Fruit fly (Drosophila melanogaster) whole organism, embryonic: Measurements from ENCODE around the gene CG7298.

ENCODE experiments used
- ATbp ChIP-seq: fragments of 200-800 bp; sonication (Bioruptor generic); optimal IDR thresholded peaks from 2 replicates; lab custom pipeline; 2017; ENCODE audit warnings: missing biosample characterization, mild to moderate bottlenecking, missing genetic modification characterization, missing genetic modification reagents
- B-H2 ChIP-seq: fragments of 200-800 bp; sonication (Bioruptor generic); optimal IDR thresholded peaks from 2 replicates; lab custom pipeline; 2018; ENCODE audit warnings: missing biosample characterization, mild to moderate bottlenecking, missing genetic modification characterization
- C15 ChIP-seq: fragments of 200-800 bp; sonication (Bioruptor generic); IDR thresholded peaks from 3 replicates; pipeline ENCODE4 v1.3.6; 2022; ENCODE audit warnings: missing biosample characterization, missing genetic modification characterization
- CG10209 ChIP-seq: fragments of 200-800 bp; sonication (Bioruptor generic); optimal IDR thresholded peaks from 3 replicates; lab custom pipeline; 2017; ENCODE audit warnings: missing biosample characterization, mild to moderate bottlenecking, missing genetic modification characterization, missing genetic modification reagents
- CG10565 ChIP-seq: fragments of 200-800 bp; sonication (Bioruptor generic); optimal IDR thresholded peaks from 3 replicates; lab custom pipeline; 2016; ENCODE audit warnings: missing biosample characterization, mild to moderate bottlenecking, missing genetic modification characterization
- CG11456 ChIP-seq: fragments of 200-800 bp; sonication (Bioruptor generic); IDR thresholded peaks from 3 replicates; pipeline ENCODE4 v1.3.6; 2022; ENCODE audit warnings: missing biosample characterization, missing genetic modification characterization
- CG12299 ChIP-seq: fragments of 200-800 bp; sonication (Bioruptor generic); optimal IDR thresholded peaks from 2 replicates; lab custom pipeline; 2018; ENCODE audit warnings: missing biosample characterization, mild to moderate bottlenecking, missing genetic modification characterization
- CG12659 ChIP-seq: fragments of 200-800 bp; sonication (Bioruptor generic); optimal IDR thresholded peaks from 3 replicates; lab custom pipeline; 2017; ENCODE audit warnings: mild to moderate bottlenecking, missing biosample characterization, missing genetic modification reagents, missing genetic modification characterization
- CG14050 ChIP-seq: fragments of 200-800 bp; sonication (Bioruptor generic); IDR thresholded peaks from 3 replicates; pipeline ENCODE4 v1.3.6; 2022; ENCODE audit warnings: missing biosample characterization, missing genetic modification characterization
- CG15514 ChIP-seq: fragments of 200-800 bp; sonication (Bioruptor generic); optimal IDR thresholded peaks from 3 replicates; lab custom pipeline; 2017; ENCODE audit warnings: missing biosample characterization, missing genetic modification characterization, mild to moderate bottlenecking, moderate library complexity, missing genetic modification reagents
- CG16863 ChIP-seq: fragments of 200-800 bp; sonication (Bioruptor generic); optimal IDR thresholded peaks from 3 replicates; lab custom pipeline; 2016; ENCODE audit warnings: missing biosample characterization, missing genetic modification characterization
- CG1792 ChIP-seq: fragments of 200-800 bp; sonication (Bioruptor generic); optimal IDR thresholded peaks from 2 replicates; lab custom pipeline; 2016; ENCODE audit warnings: missing biosample characterization, missing genetic modification characterization
- CG1832 ChIP-seq: fragments of 200-800 bp; sonication (Bioruptor generic); optimal IDR thresholded peaks from 2 replicates; lab custom pipeline; 2017; ENCODE audit warnings: missing biosample characterization, mild to moderate bottlenecking, missing genetic modification characterization, inconsistent platforms
- CG18599 ChIP-seq: fragments of 200-800 bp; sonication (Bioruptor generic); optimal IDR thresholded peaks from 3 replicates; lab custom pipeline; 2017; ENCODE audit warnings: missing biosample characterization, missing genetic modification characterization, mild to moderate bottlenecking, moderate library complexity, missing genetic modification reagents
- CG2712 ChIP-seq: fragments of 200-800 bp; optimal IDR thresholded peaks from 3 replicates; lab custom pipeline; 2019; ENCODE audit warnings: missing biosample characterization, mild to moderate bottlenecking, missing genetic modification characterization, moderate library complexity
- CG3065 ChIP-seq: fragments of 200-800 bp; sonication (Bioruptor generic); optimal IDR thresholded peaks from 2 replicates; lab custom pipeline; 2016; ENCODE audit warnings: missing biosample characterization, missing genetic modification characterization
- CG33557 ChIP-seq: fragments of 200-800 bp; sonication (Bioruptor generic); optimal IDR thresholded peaks from 2 replicates; lab custom pipeline; 2019; ENCODE audit warnings: missing biosample characterization, mild to moderate bottlenecking, missing genetic modification characterization, moderate library complexity
- CG3407 ChIP-seq: fragments of 200-800 bp; sonication (Bioruptor generic); optimal IDR thresholded peaks from 2 replicates; lab custom pipeline; 2018; ENCODE audit warnings: missing biosample characterization, mild to moderate bottlenecking, missing genetic modification characterization
- CG4282 ChIP-seq: fragments of 200-800 bp; sonication (Bioruptor generic); optimal IDR thresholded peaks from 2 replicates; lab custom pipeline; 2016; ENCODE audit warnings: missing biosample characterization, missing genetic modification characterization
- CG4404 ChIP-seq: fragments of 200-800 bp; sonication (Bioruptor generic); IDR thresholded peaks from 2 replicates; pipeline ENCODE4 v1.3.6; 2022; ENCODE audit warnings: missing biosample characterization, missing genetic modification characterization
- CG7271 ChIP-seq: fragments of 200-800 bp; sonication (Bioruptor generic); optimal IDR thresholded peaks from 2 replicates; lab custom pipeline; 2018; ENCODE audit warnings: missing biosample characterization, mild to moderate bottlenecking, missing genetic modification characterization, moderate library complexity
- CkIIα-i1 ChIP-seq: fragments of 200-800 bp; sonication (Bioruptor generic); IDR thresholded peaks from 2 replicates; pipeline ENCODE4 v1.3.6; 2022; ENCODE audit warnings: missing biosample characterization, missing genetic modification characterization
- Dad ChIP-seq: fragments of 200-800 bp; sonication (Bioruptor generic); optimal IDR thresholded peaks from 3 replicates; lab custom pipeline; 2016; ENCODE audit warnings: missing biosample characterization, missing genetic modification characterization
- Dbx ChIP-seq: fragments of 200-800 bp; sonication (Bioruptor generic); IDR thresholded peaks from 3 replicates; pipeline ENCODE4 v1.3.6; 2022; ENCODE audit warnings: missing biosample characterization, missing genetic modification characterization
- Doc3 ChIP-seq: fragments of 200-800 bp; sonication (Bioruptor generic); IDR thresholded peaks from 3 replicates; pipeline ENCODE4 v1.3.6; 2022; ENCODE audit warnings: missing biosample characterization, missing genetic modification characterization; ENCODE audit not compliant: partially characterized antibody
- Fer2 ChIP-seq: fragments of 200-800 bp; sonication (Bioruptor generic); optimal IDR thresholded peaks from 2 replicates; lab custom pipeline; 2018; ENCODE audit warnings: missing biosample characterization, mild to moderate bottlenecking, missing genetic modification characterization, moderate library complexity
- Hr3 ChIP-seq: fragments of 200-800 bp; sonication (Bioruptor generic); optimal IDR thresholded peaks from 3 replicates; lab custom pipeline; 2016; ENCODE audit warnings: missing biosample characterization, missing genetic modification characterization
- Hr78 ChIP-seq, 2 experiments: fragments of 200-800 bp in 1 of 2; fragments of >200 bp in 1 of 2; sonication (Bioruptor generic) in 1 of 2; optimal IDR thresholded peaks; 2 replicates each; lab custom pipeline; 2017 to 2019; ENCODE audit warnings: missing biosample characterization in 2 of 2, missing genetic modification characterization in 2 of 2, mild to moderate bottlenecking in 1 of 2, moderate library complexity in 1 of 2
- MBD-R2 ChIP-seq: fragments of 200-800 bp; sonication (Bioruptor generic); IDR thresholded peaks from 2 replicates; pipeline ENCODE4 v1.3.6; 2022; ENCODE audit warnings: missing biosample characterization, missing genetic modification characterization
- Opbp ChIP-seq: fragments of 200-800 bp; sonication (Bioruptor generic); IDR thresholded peaks from 3 replicates; pipeline ENCODE4 v1.3.6; 2022; ENCODE audit warnings: missing biosample characterization, missing genetic modification characterization; ENCODE audit not compliant: partially characterized antibody
- Rfx ChIP-seq: fragments of 200-800 bp; sonication (Bioruptor generic); IDR thresholded peaks from 2 replicates; pipeline ENCODE4 v1.3.6; 2022; ENCODE audit warnings: missing biosample characterization, missing genetic modification characterization
- Rx ChIP-seq: fragments of 200-800 bp; sonication (Bioruptor generic); IDR thresholded peaks from 2 replicates; pipeline ENCODE4 v1.3.6; 2022; ENCODE audit warnings: missing biosample characterization, missing genetic modification characterization
- Sox100B ChIP-seq: fragments of 200-800 bp; sonication (Bioruptor generic); optimal IDR thresholded peaks from 3 replicates; lab custom pipeline; 2018; ENCODE audit warnings: missing biosample characterization, mild to moderate bottlenecking, missing genetic modification characterization
- bowl ChIP-seq: fragments of 200-800 bp; sonication (Bioruptor generic); IDR thresholded peaks from 2 replicates; pipeline ENCODE4 v1.3.6; 2022; ENCODE audit warnings: missing biosample characterization, missing genetic modification characterization
- bsh ChIP-seq, 2 experiments: fragments of 200-800 bp; sonication (Bioruptor generic); optimal IDR thresholded peaks; 2 replicates each; lab custom pipeline; 2017 to 2018; ENCODE audit warnings: mild to moderate bottlenecking in 2 of 2, missing biosample characterization in 2 of 2, missing genetic modification characterization in 2 of 2, moderate library complexity in 1 of 2
- crc ChIP-seq: fragments of 200-800 bp; sonication (Bioruptor generic); optimal IDR thresholded peaks from 2 replicates; lab custom pipeline; 2016; ENCODE audit warnings: missing biosample characterization, missing genetic modification characterization
- croc ChIP-seq: fragments of 200-800 bp; sonication (Bioruptor generic); conservative IDR thresholded peaks from 3 replicates; pipeline ENCODE4 v1.3.6; 2022; ENCODE audit warnings: missing biosample characterization, missing genetic modification characterization
- ewg ChIP-seq: fragments of 200-800 bp; sonication (Bioruptor generic); optimal IDR thresholded peaks from 3 replicates; lab custom pipeline; 2017; ENCODE audit warnings: mild to moderate bottlenecking, missing biosample characterization, missing genetic modification reagents, missing genetic modification characterization
- gcm ChIP-seq: fragments of 200-800 bp; sonication (Bioruptor generic); optimal IDR thresholded peaks from 2 replicates; lab custom pipeline; 2019; ENCODE audit warnings: missing biosample characterization, mild to moderate bottlenecking, missing genetic modification characterization, moderate library complexity
- gcm2 ChIP-seq: fragments of 200-800 bp; sonication (Bioruptor generic); optimal IDR thresholded peaks from 2 replicates; lab custom pipeline; 2016; ENCODE audit warnings: missing biosample characterization, missing genetic modification characterization
- inv ChIP-seq: fragments of 200-800 bp; sonication (Bioruptor generic); IDR thresholded peaks from 2 replicates; pipeline ENCODE4 v1.3.6; 2022; ENCODE audit warnings: missing biosample characterization, missing genetic modification characterization; ENCODE audit not compliant: partially characterized antibody
- kni ChIP-seq: fragments of 200-800 bp; sonication (Bioruptor generic); optimal IDR thresholded peaks from 3 replicates; lab custom pipeline; 2017; ENCODE audit warnings: mild to moderate bottlenecking, missing biosample characterization, missing genetic modification reagents, missing genetic modification characterization
- otp ChIP-seq: fragments of 200-800 bp; sonication (Bioruptor generic); IDR thresholded peaks from 3 replicates; pipeline ENCODE4, ENCODE4 v1.3.6; 2022; ENCODE audit warnings: missing biosample characterization, missing genetic modification characterization
- pan ChIP-seq, 4 experiments: fragments of >200 bp in 3 of 4; fragments of 200-800 bp in 1 of 4; sonication (Bioruptor generic) in 1 of 4; optimal IDR thresholded peaks in 3 of 4; IDR thresholded peaks in 1 of 4; 2 replicates each; pipeline versions ENCODE4 v1.3.6 to Lab custom; 2017 to 2022; ENCODE audit warnings: missing biosample characterization in 2 of 4, missing genetic modification characterization in 2 of 4, mixed read lengths in 1 of 4
- sim ChIP-seq: fragments of 200-800 bp; sonication (Bioruptor generic); IDR thresholded peaks from 2 replicates; pipeline ENCODE4 v1.3.6; 2022; ENCODE audit warnings: missing biosample characterization, missing genetic modification characterization
- sna ChIP-seq: fragments of 200-800 bp; sonication (Bioruptor generic); IDR thresholded peaks from 2 replicates; pipeline ENCODE4 v1.3.6; 2022; ENCODE audit warnings: missing biosample characterization, missing genetic modification characterization; ENCODE audit not compliant: partially characterized antibody
- tap ChIP-seq: fragments of 200-800 bp; optimal IDR thresholded peaks from 3 replicates; lab custom pipeline; 2019; ENCODE audit warnings: missing biosample characterization, mild to moderate bottlenecking, missing genetic modification characterization, moderate library complexity
- tup ChIP-seq: fragments of 200-800 bp; sonication (Bioruptor generic); optimal IDR thresholded peaks from 2 replicates; lab custom pipeline; 2016; ENCODE audit warnings: missing biosample characterization, mild to moderate bottlenecking, missing genetic modification characterization, moderate library complexity

Gene CG7298

dm6 chr3L:20183345-20184088 lies 20.0 kb downstream of the CG7298 start (continued):
- no peak for TF ChIP-seq CG7271 (tag; lab: Kevin White, UChicago)
- TF ChIP-seq CG4404: peak; percentile 29; the same call in 1 of the 2 replicates
- 0 out of 3 replicates have a peak, but pooled peaks have one; percentile 36 for TF ChIP-seq Dbx
- no peak for TF ChIP-seq inv (GFP tag; lab: Robert Waterston, UW)
- peak; percentile 68 for TF ChIP-seq CG18599 (GFP tag; lab: Kevin White, UChicago)
- TF ChIP-seq sim (GFP tag; lab: Robert Waterston, UW): no peak
- peak; percentile 46 for TF ChIP-seq Sox100B (GFP tag; lab: Kevin White, UChicago)
- no peak for TF ChIP-seq CG4282
- TF ChIP-seq Opbp (GFP tag; lab: Robert Waterston, UW): no peak
- TF ChIP-seq CG10209: peak; percentile 58
- no peak for TF ChIP-seq B-H2 (GFP tag; lab: Kevin White, UChicago)
- no peak for TF ChIP-seq gcm2 (GFP tag; lab: Kevin White, UChicago)
- TF ChIP-seq CG16863 (GFP tag; lab: Kevin White, UChicago): no peak
- peak; percentile 7 for TF ChIP-seq tap
- no peak for TF ChIP-seq CkIIα-i1 (GFP tag; lab: Robert Waterston, UW)
- no peak for TF ChIP-seq bowl (GFP tag; lab: Robert Waterston, UW)
- TF ChIP-seq Hr3: peak; percentile 52
- no peak for TF ChIP-seq CG10565 (GFP tag; lab: Kevin White, UChicago)
- TF ChIP-seq CG33557 (GFP tag; lab: Kevin White, UChicago): no peak
- TF ChIP-seq CG14050: no peak
- no peak for TF ChIP-seq Doc3 (GFP tag; lab: Robert Waterston, UW)
- no peak for TF ChIP-seq C15 (GFP tag; lab: Robert Waterston, UW)
- TF ChIP-seq CG1832 (GFP tag; lab: Kevin White, UChicago): no peak
- no peak for TF ChIP-seq tup (GFP tag; lab: Kevin White, UChicago)
- no peak for TF ChIP-seq CG3407 (GFP tag; lab: Kevin White, UChicago)
- TF ChIP-seq CG1792 (GFP tag; lab: Kevin White, UChicago): no peak
- peak; percentile 27; the same call in 1 of the 3 replicates for TF ChIP-seq CG11456 (GFP tag; lab: Robert Waterston, UW)
- TF ChIP-seq pan (optimal IDR thresholded peaks at IDR 0.05; lab: Kevin White, UChicago): no peak
- TF ChIP-seq pan (GFP tag; optimal IDR thresholded peaks at IDR 0.05 in 1 of 2, IDR thresholded peaks at IDR 0.05 in 1 of 2): peak in 1 of 2 experiments; percentile 55
- TF ChIP-seq CG15514 (GFP tag; lab: Kevin White, UChicago): peak; percentile 21
- TF ChIP-seq ewg: peak; percentile 46
- TF ChIP-seq Rfx: peak; percentile 61; the same call in 1 of the 2 replicates
- peak in 1 of 2 experiments; percentile 49 for TF ChIP-seq bsh (GFP tag; optimal IDR thresholded peaks at IDR 0.05; lab: Kevin White, UChicago)
- TF ChIP-seq Hr78 (GFP tag; optimal IDR thresholded peaks at IDR 0.05; lab: Kevin White, UChicago): no peak
- no peak for TF ChIP-seq Dad (GFP tag; lab: Kevin White, UChicago)
- peak; percentile 23 for TF ChIP-seq CG12659 (GFP tag; lab: Kevin White, UChicago)
- no peak for TF ChIP-seq kni
- TF ChIP-seq CG12299: no peak
- TF ChIP-seq CG3065 (GFP tag; lab: Kevin White, UChicago): no peak
- no peak for TF ChIP-seq crc
- TF ChIP-seq Rx (GFP tag; lab: Robert Waterston, UW): no peak
- TF ChIP-seq gcm: no peak
- TF ChIP-seq Fer2 (tag; lab: Kevin White, UChicago): no peak
- TF ChIP-seq ATbp (GFP tag; lab: Kevin White, UChicago): peak; percentile 39
- TF ChIP-seq otp (GFP tag; lab: Robert Waterston, UW): no peak
- no peak for TF ChIP-seq MBD-R2 (GFP tag; lab: Robert Waterston, UW)
- no peak for TF ChIP-seq sna (GFP tag; lab: Robert Waterston, UW)
- no peak for TF ChIP-seq croc
- TF ChIP-seq CG2712 (tag; lab: Kevin White, UChicago): peak; percentile 72
